Worm (Caenorhabditis elegans) whole organism, late embryonic: ENCODE data around the gene T24C12.3.

Experiments
- C38D4.7 ChIP-seq: fragments of 200-800 bp; sonication (Bioruptor generic); optimal IDR thresholded peaks from 2 replicates; lab custom pipeline; 2018; ENCODE audit warnings: mild to moderate bottlenecking, missing genetic modification characterization, moderate library complexity, missing compliant biosample characterization
- F13H6.1 ChIP-seq: sonication (generic microtip); optimal IDR thresholded peaks from 2 replicates; lab custom pipeline; 2016; ENCODE audit warnings: missing genetic modification characterization, missing compliant biosample characterization
- K02D7.2 ChIP-seq: sonication (generic microtip); optimal IDR thresholded peaks from 2 replicates; lab custom pipeline; 2017; ENCODE audit warnings: mild to moderate bottlenecking, missing genetic modification characterization, missing compliant biosample characterization
- K09A11.1 ChIP-seq: sonication (generic microtip); optimal IDR thresholded peaks from 2 replicates; lab custom pipeline; 2017; ENCODE audit warnings: antibody characterized with exemption, mild to moderate bottlenecking, missing genetic modification characterization, missing compliant biosample characterization; ENCODE audit not compliant: insufficient read depth
- Y22D7AL.16 ChIP-seq: sonication (generic microtip); optimal IDR thresholded peaks from 2 replicates; lab custom pipeline; 2016; ENCODE audit warnings: missing genetic modification characterization, missing compliant biosample characterization
- ahr-1 ChIP-seq: sonication (generic microtip); optimal IDR thresholded peaks from 2 replicates; lab custom pipeline; 2016; ENCODE audit warnings: missing genetic modification characterization, missing compliant biosample characterization
- ama-1 ChIP-seq: fragments of 150-350 bp; optimal IDR thresholded peaks from 2 replicates; lab custom pipeline; 2014
- ceh-14 ChIP-seq: sonication (generic microtip); optimal IDR thresholded peaks from 2 replicates; lab custom pipeline; 2016; ENCODE audit warnings: missing genotype, missing genetic modification characterization, missing compliant biosample characterization
- ceh-18 ChIP-seq: sonication (generic microtip); optimal IDR thresholded peaks from 2 replicates; lab custom pipeline; 2016; ENCODE audit warnings: missing genetic modification characterization, missing compliant biosample characterization
- ceh-19 ChIP-seq: fragments of 200-800 bp; sonication (Bioruptor generic); optimal IDR thresholded peaks from 2 replicates; lab custom pipeline; 2018; ENCODE audit warnings: mild to moderate bottlenecking, missing genetic modification characterization, missing compliant biosample characterization
- ceh-22 ChIP-seq: sonication (generic microtip); optimal IDR thresholded peaks from 2 replicates; lab custom pipeline; 2017; ENCODE audit warnings: missing biosample characterization, missing genetic modification characterization
- ceh-24 ChIP-seq: sonication (generic microtip); optimal IDR thresholded peaks from 2 replicates; lab custom pipeline; 2016; ENCODE audit warnings: mild to moderate bottlenecking, missing genetic modification characterization, missing compliant biosample characterization
- ceh-30 ChIP-seq: fragments of 150-350 bp; optimal IDR thresholded peaks from 2 replicates; lab custom pipeline; 2014; ENCODE audit warnings: missing biosample characterization, missing genetic modification characterization
- ceh-31 ChIP-seq: sonication (generic microtip); optimal IDR thresholded peaks from 2 replicates; lab custom pipeline; 2016; ENCODE audit warnings: missing genetic modification characterization, missing compliant biosample characterization
- ceh-34 ChIP-seq: sonication (generic microtip); optimal IDR thresholded peaks from 2 replicates; lab custom pipeline; 2016; ENCODE audit warnings: mild to moderate bottlenecking, missing genetic modification characterization, missing compliant biosample characterization
- ceh-48 ChIP-seq: sonication (generic microtip); optimal IDR thresholded peaks from 2 replicates; lab custom pipeline; 2016; ENCODE audit warnings: missing genetic modification characterization, inconsistent platforms, missing compliant biosample characterization
- che-1 ChIP-seq: sonication (generic microtip); optimal IDR thresholded peaks from 2 replicates; lab custom pipeline; 2016; ENCODE audit warnings: mild to moderate bottlenecking, missing genetic modification characterization, missing compliant biosample characterization
- dmd-4 ChIP-seq: sonication (generic microtip); optimal IDR thresholded peaks from 2 replicates; lab custom pipeline; 2016; ENCODE audit warnings: borderline replicate concordance, missing genetic modification characterization, missing compliant biosample characterization
- dve-1 ChIP-seq: sonication (generic microtip); optimal IDR thresholded peaks from 2 replicates; lab custom pipeline; 2017; ENCODE audit warnings: antibody characterized with exemption, mild to moderate bottlenecking, missing genetic modification characterization, missing compliant biosample characterization
- elt-2 ChIP-seq: sonication (generic microtip); optimal IDR thresholded peaks from 2 replicates; lab custom pipeline; 2016; ENCODE audit warnings: missing genetic modification reagents, missing genetic modification characterization, missing compliant biosample characterization
- ets-4 ChIP-seq: sonication (generic microtip); optimal IDR thresholded peaks from 2 replicates; lab custom pipeline; 2016; ENCODE audit warnings: missing genetic modification characterization, missing compliant biosample characterization
- fax-1 ChIP-seq: sonication (generic microtip); optimal IDR thresholded peaks from 2 replicates; lab custom pipeline; 2016; ENCODE audit warnings: missing genotype, missing genetic modification characterization, missing compliant biosample characterization
- fkh-10 ChIP-seq: fragments of 150-350 bp; optimal IDR thresholded peaks from 2 replicates; lab custom pipeline; 2014; ENCODE audit warnings: missing biosample characterization, missing genetic modification reagents, missing genetic modification characterization
- fkh-6 ChIP-seq: sonication (generic microtip); optimal IDR thresholded peaks from 2 replicates; lab custom pipeline; 2016; ENCODE audit warnings: missing genetic modification characterization, missing compliant biosample characterization
- gmeb-2 ChIP-seq: sonication (generic microtip); optimal IDR thresholded peaks from 2 replicates; lab custom pipeline; 2016; ENCODE audit warnings: missing genetic modification characterization, inconsistent platforms, missing compliant biosample characterization
- hlh-13 ChIP-seq: fragments of 200-800 bp; sonication (Bioruptor generic); optimal IDR thresholded peaks from 2 replicates; lab custom pipeline; 2018; ENCODE audit warnings: mild to moderate bottlenecking, missing genetic modification characterization, missing compliant biosample characterization
- hlh-6 ChIP-seq: sonication (generic microtip); optimal IDR thresholded peaks from 2 replicates; lab custom pipeline; 2016; ENCODE audit warnings: missing genotype, missing genetic modification characterization, missing compliant biosample characterization
- lim-6 ChIP-seq: sonication (generic microtip); optimal IDR thresholded peaks from 2 replicates; lab custom pipeline; 2016; ENCODE audit warnings: missing genetic modification characterization, missing compliant biosample characterization
- madf-2 ChIP-seq: sonication (generic microtip); optimal IDR thresholded peaks from 2 replicates; lab custom pipeline; 2017; ENCODE audit warnings: missing genetic modification characterization, missing compliant biosample characterization
- mec-3 ChIP-seq: sonication (generic microtip); optimal IDR thresholded peaks from 2 replicates; lab custom pipeline; 2016; ENCODE audit warnings: borderline replicate concordance, missing genetic modification characterization, missing compliant biosample characterization
- nfya-1 ChIP-seq: sonication (generic microtip); optimal IDR thresholded peaks from 2 replicates; lab custom pipeline; 2017; ENCODE audit warnings: missing genetic modification characterization, mild to moderate bottlenecking, missing compliant biosample characterization, antibody characterized with exemption, moderate library complexity
- nhr-232 ChIP-seq: sonication (generic microtip); optimal IDR thresholded peaks from 2 replicates; lab custom pipeline; 2016; ENCODE audit warnings: missing genetic modification characterization, missing compliant biosample characterization
- odd-2 ChIP-seq: sonication (generic microtip); optimal IDR thresholded peaks from 2 replicates; lab custom pipeline; 2017; ENCODE audit warnings: antibody characterized with exemption, mild to moderate bottlenecking, missing genetic modification characterization, missing compliant biosample characterization
- pag-3 ChIP-seq: sonication (generic microtip); optimal IDR thresholded peaks from 2 replicates; lab custom pipeline; 2016; ENCODE audit warnings: missing compliant biosample characterization, missing genetic modification characterization, borderline replicate concordance
- pat-9 ChIP-seq: fragments of 200-800 bp; sonication (Bioruptor generic); optimal IDR thresholded peaks from 2 replicates; lab custom pipeline; 2018; ENCODE audit warnings: mild to moderate bottlenecking, missing genetic modification characterization, moderate library complexity, missing compliant biosample characterization
- pax-1 ChIP-seq: fragments of 150-350 bp; optimal IDR thresholded peaks from 2 replicates; lab custom pipeline; 2014; ENCODE audit warnings: missing biosample characterization, missing genetic modification characterization
- pha-4 ChIP-seq: fragments of 150-350 bp; optimal IDR thresholded peaks from 2 replicates; lab custom pipeline; 2018; ENCODE audit warnings: missing biosample characterization, missing genetic modification reagents, missing genetic modification characterization
- pros-1 ChIP-seq: fragments of 150-350 bp; optimal IDR thresholded peaks from 2 replicates; lab custom pipeline; 2014; ENCODE audit warnings: missing biosample characterization, missing genetic modification reagents, missing genetic modification characterization
- ref-2 ChIP-seq: sonication (generic microtip); optimal IDR thresholded peaks from 2 replicates; lab custom pipeline; 2016; ENCODE audit warnings: missing genetic modification characterization, missing compliant biosample characterization
- sdc-2 ChIP-seq: sonication (generic microtip); optimal IDR thresholded peaks from 2 replicates; lab custom pipeline; 2016; ENCODE audit warnings: missing genotype, missing genetic modification characterization, missing compliant biosample characterization
- sox-4 ChIP-seq: sonication (generic microtip); optimal IDR thresholded peaks from 2 replicates; lab custom pipeline; 2017; ENCODE audit warnings: mild to moderate bottlenecking, missing genetic modification characterization, inconsistent platforms, missing compliant biosample characterization
- tbx-2 ChIP-seq: sonication (generic microtip); optimal IDR thresholded peaks from 2 replicates; lab custom pipeline; 2016; ENCODE audit warnings: missing genetic modification characterization, missing compliant biosample characterization
- unc-3 ChIP-seq, 2 experiments: fragments of 200-800 bp in 1 of 2; sonication (Bioruptor generic) in 1 of 2; sonication (generic microtip) in 1 of 2; conservative IDR thresholded peaks in 1 of 2; optimal IDR thresholded peaks in 1 of 2; 2 replicates each; pipeline versions ENCODE4 v1.3.6 to Lab custom; 2016 to 2022; ENCODE audit warnings: missing compliant biosample characterization in 2 of 2, missing genetic modification characterization in 2 of 2, missing genetic modification reagents in 1 of 2
- unc-42 ChIP-seq: sonication (generic microtip); optimal IDR thresholded peaks from 2 replicates; lab custom pipeline; 2016; ENCODE audit warnings: missing genotype, missing genetic modification characterization, missing compliant biosample characterization
- zip-5 ChIP-seq: sonication (generic microtip); optimal IDR thresholded peaks from 2 replicates; lab custom pipeline; 2016; ENCODE audit warnings: missing genetic modification characterization, missing compliant biosample characterization
- ztf-16 ChIP-seq: sonication (generic microtip); optimal IDR thresholded peaks from 2 replicates; lab custom pipeline; 2017; ENCODE audit warnings: missing genetic modification characterization, missing compliant biosample characterization

T24C12.3 gene

DNA sequence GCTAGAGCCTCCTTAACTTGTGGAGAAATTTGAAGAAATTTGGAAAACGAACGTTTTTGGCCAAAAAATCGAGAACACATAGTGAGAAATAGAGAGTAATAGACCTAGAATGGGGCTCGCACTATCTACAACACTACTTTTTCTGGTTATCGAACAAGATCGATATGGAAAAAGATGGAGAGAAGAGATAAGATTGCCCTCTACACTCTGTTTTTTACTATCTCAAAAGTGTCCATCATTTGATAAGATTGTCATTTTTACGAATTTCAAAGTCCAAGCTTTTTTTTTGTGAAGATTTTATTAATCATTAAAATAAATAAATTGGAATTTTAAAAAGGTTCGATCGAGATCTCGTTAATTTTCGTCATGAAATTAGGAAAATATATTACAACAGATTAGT, at the start of gene T24C12.3:
T24C12.3 (minus strand) TSS at position 134 of the 400 bp plus-strand sequence.
- TF ChIP-seq ets-4 (no peak), elt-2 (tag; lab: Kevin White, UChicago) (peak; percentile 97), pag-3 (tag; lab: Kevin White, UChicago) (no peak)

DNA sequence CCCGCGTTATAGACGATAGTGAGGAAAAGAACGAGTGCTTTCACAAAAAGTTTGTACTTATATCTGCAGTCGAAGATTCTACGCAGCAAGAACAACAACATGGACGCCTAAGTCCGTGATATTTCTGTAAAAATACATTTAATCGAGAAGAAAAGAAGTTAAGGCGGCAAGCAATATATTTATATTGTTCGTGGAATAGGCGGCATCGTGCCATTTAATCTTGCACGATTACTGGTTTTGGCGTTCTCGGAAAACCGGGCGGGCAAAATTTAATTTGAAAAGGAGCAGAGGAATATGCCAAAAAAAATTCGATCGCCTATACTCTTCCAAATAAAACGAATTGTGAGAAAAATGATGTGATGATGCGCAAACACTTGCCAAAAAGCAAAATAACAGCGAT, 43.2 kb upstream of the T24C12.3 start, which contains the start of gene AH9.1:
AH9.1 (minus strand) TSS at position 101 of the 400 bp plus-strand sequence.
- TF ChIP-seq ceh-22 (tag; lab: Kevin White, UChicago) (no peak), hlh-6 (tag; lab: Kevin White, UChicago) (no peak), pag-3 (tag; lab: Kevin White, UChicago) (no peak), ceh-14 (no peak), hlh-13 (no peak), elt-2 (tag; lab: Kevin White, UChicago) (no peak), gmeb-2 (tag; lab: Kevin White, UChicago) (no peak), ahr-1 (tag; lab: Kevin White, UChicago) (no peak), unc-42 (tag; lab: Kevin White, UChicago) (no peak), K09A11.1 (no peak), nhr-232 (no peak), odd-2 (no peak), ceh-24 (tag; lab: Kevin White, UChicago) (no peak)

ce11 chrX:2242568-2243185, 39.0 kb upstream of the T24C12.3 start, which contains the start of gene rpl-11.2:
Gene rpl-11.2 (minus strand): TSS chrX:2242618.
- TF ChIP-seq fax-1 (tag; lab: Kevin White, UChicago) (no peak), pros-1 (tag; lab: Kevin White, UChicago) (peak; percentile 5), sox-4 (tag; lab: Kevin White, UChicago) (peak; percentile 21), ceh-31 (tag; lab: Kevin White, UChicago) (peak; percentile 78), ref-2 (peak; percentile 79), ceh-30 (peak; percentile 84), nfya-1 (tag; lab: Kevin White, UChicago) (peak; percentile 97), dve-1 (tag; lab: Kevin White, UChicago) (peak; percentile 87), fkh-6 (tag; lab: Kevin White, UChicago) (peak; percentile 34), K02D7.2 (tag; lab: Kevin White, UChicago) (peak; percentile 24), C38D4.7 (GFP tag; lab: Kevin White, UChicago) (no peak), dmd-4 (no peak), odd-2 (no peak), Y22D7AL.16 (tag; lab: Kevin White, UChicago) (no peak), ets-4 (peak; percentile 58), ceh-34 (tag; lab: Kevin White, UChicago) (peak; percentile 85), ztf-16 (tag; lab: Kevin White, UChicago) (peak; percentile 37), ceh-22 (tag; lab: Kevin White, UChicago) (peak; percentile 23), hlh-6 (tag; lab: Kevin White, UChicago) (no peak), sdc-2 (tag; lab: Kevin White, UChicago) (peak; percentile 71), ceh-48 (tag; lab: Kevin White, UChicago) (peak; percentile 47), mec-3 (tag; lab: Kevin White, UChicago) (no peak), pax-1 (tag; lab: Kevin White, UChicago) (peak; percentile 76), madf-2 (tag; lab: Kevin White, UChicago) (peak; percentile 60), pha-4 (tag; lab: Kevin White, UChicago) (no peak), F13H6.1 (tag; lab: Kevin White, UChicago) (peak; percentile 28), ceh-19 (GFP tag; lab: Kevin White, UChicago) (no peak), zip-5 (tag; lab: Kevin White, UChicago) (no peak), unc-3 (GFP tag; conservative IDR thresholded peaks at IDR 0.05; lab: Robert Waterston, UW) (peak; percentile 44; the same call in 1 of the 2 replicates), unc-3 (tag; optimal IDR thresholded peaks at IDR 0.05; lab: Kevin White, UChicago) (peak; percentile 44), nhr-232 (no peak), lim-6 (tag; lab: Kevin White, UChicago) (no peak), elt-2 (tag; lab: Kevin White, UChicago) (peak; percentile 66), pat-9 (tag; lab: Kevin White, UChicago) (no peak), ceh-18 (peak; percentile 85), che-1 (no peak), K09A11.1 (peak; percentile 24), ama-1 (lab: Kevin White, UChicago) (no peak), pag-3 (tag; lab: Kevin White, UChicago) (no peak), fkh-10 (GFP tag; lab: Kevin White, UChicago) (no peak), tbx-2 (tag; lab: Kevin White, UChicago) (peak; percentile 85)
